Fruit fly (Drosophila melanogaster): Measurements from ENCODE around the gene w.

- no peak for TF ChIP-seq CG5204 (GFP tag; optimal IDR thresholded peaks at IDR 0.05)
- no peak for TF ChIP-seq CG14711 (tag; optimal IDR thresholded peaks at IDR 0.05)
These were observed 15.4 kb upstream of the w start for dm6 chrX:2811703-2812102.
